Worm (Caenorhabditis elegans): ENCODE data around the gene C44H4.6.

C44H4.6 gene

DNA sequence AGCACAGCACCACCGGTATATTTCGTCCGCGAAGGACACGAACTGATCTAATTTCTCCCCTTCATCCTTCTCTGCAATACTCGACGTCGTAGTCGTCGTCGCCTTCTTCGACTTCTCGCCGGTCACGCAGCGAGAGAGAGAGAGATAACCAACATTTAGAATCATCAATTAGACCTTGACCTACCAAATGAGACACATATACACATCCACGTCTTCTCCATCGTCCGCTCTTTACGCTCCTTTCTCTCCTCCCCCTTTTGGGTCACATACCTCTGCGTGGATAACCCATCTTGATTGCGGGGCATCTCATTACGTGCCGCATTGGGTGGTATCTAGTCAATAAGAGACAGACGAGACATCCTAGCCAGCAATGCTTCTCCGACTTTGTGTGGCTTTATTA lies 17.7 kb downstream of the C44H4.6 start, which contains the start of gene sym-1:
TSS of gene sym-1 (plus strand) at position 194 of the 400 bp plus-strand sequence.
- TF ChIP-seq scrt-1 (GFP tag; IDR thresholded peaks at IDR 0.05) (no peak), aly-1 (tag; optimal IDR thresholded peaks at IDR 0.05) (peak; percentile 55), B0310.2 (tag; optimal IDR thresholded peaks at IDR 0.05) (no peak), tra-4 (tag; optimal IDR thresholded peaks at IDR 0.05) (no peak), F13C5.2 (tag; optimal IDR thresholded peaks at IDR 0.05) (no peak), flt-1 (GFP tag; IDR thresholded peaks at IDR 0.05) (0 out of 2 replicates have a peak, but pooled peaks have one; percentile 6)

DNA sequence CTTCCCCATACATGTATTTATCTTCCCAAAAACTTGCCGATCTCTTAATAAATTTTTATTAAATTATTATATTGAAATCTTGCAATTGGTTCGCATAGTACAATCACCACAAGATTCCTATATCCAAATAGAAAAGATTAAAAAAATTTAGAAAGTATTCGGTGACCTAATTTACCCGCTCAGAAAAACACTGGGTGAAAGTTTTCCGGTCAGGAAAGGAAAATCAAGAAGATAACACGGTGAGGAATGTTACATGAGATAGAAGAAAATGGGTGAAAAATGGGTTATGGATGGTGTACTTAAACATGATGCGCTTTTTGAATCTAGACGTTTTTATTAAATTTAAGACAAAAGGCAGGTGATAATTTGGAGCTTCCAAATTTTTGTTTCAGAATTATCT lies 18.3 kb downstream of the C44H4.6 start:
- no peak for TF ChIP-seq hnd-1 (tag; optimal IDR thresholded peaks at IDR 0.05)
- no peak for TF ChIP-seq aly-1 (tag; optimal IDR thresholded peaks at IDR 0.05)
- no peak for TF ChIP-seq tbx-11 (GFP tag; IDR thresholded peaks at IDR 0.05)
- no peak for TF ChIP-seq ets-7 (tag; optimal IDR thresholded peaks at IDR 0.05)
- TF ChIP-seq tra-4 (tag; optimal IDR thresholded peaks at IDR 0.05) = no peak

DNA sequence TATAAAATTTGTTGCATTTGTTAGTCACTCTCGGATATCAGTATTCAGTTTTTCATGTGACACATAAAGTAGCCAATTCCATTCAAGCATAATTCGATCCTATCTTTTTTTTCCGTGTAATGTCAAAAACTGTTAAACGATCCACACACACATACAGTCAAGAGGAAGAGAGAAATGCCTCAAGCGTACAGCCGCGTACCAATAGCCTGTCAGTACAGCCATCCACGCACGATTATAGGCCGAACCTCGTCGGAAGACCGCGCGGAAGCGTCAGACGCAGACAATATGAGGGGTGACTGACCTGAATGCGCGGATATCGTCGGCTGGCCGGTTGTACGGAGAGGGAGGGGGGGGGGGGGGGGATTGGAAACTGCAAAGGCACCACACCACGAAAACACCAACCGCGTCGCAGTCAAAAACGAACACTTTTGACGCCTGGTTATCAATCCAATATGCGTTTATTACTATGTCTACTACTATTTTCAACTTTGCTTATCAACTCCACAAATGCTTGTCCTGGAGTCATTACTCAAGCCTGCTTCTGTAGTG lies 21.5 kb downstream of the C44H4.6 start, which contains the start of gene let-4:
TSS of gene let-4 (plus strand) at position 357 of the 549 bp plus-strand sequence.
- TF ChIP-seq hmg-4 (GFP tag; optimal IDR thresholded peaks at IDR 0.05) (peak; percentile 85), scrt-1 (GFP tag; IDR thresholded peaks at IDR 0.05) (no peak), ceh-36 (tag; optimal IDR thresholded peaks at IDR 0.05) (peak; percentile 14)

DNA sequence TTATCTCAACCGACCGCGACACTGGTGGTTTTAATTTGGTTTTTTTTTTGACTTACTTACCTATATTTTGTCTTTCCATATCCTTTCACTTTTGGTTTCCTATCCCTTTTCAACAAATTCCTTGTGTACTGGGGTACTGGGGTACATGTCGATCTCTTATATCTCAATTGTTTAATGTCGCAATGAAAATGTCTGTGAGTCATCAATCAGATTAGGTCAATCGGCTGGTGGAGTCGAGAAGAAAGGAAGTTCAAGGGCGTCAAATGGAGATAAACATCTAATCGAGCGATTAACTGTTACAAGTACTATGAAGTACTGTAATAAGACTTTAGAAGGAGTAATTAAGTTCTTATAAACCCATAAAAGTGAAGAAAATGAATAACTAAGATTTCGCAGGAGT lies 23.2 kb downstream of the C44H4.6 start:
- TF ChIP-seq tbx-37 (GFP tag; conservative IDR thresholded peaks at IDR 0.05) = no peak
- no peak for TF ChIP-seq hmg-4 (GFP tag; optimal IDR thresholded peaks at IDR 0.05)
- no peak for TF ChIP-seq ceh-36 (tag; optimal IDR thresholded peaks at IDR 0.05)
- TF ChIP-seq aly-1 (tag; optimal IDR thresholded peaks at IDR 0.05) = no peak
- no peak for TF ChIP-seq flt-1 (GFP tag; IDR thresholded peaks at IDR 0.05)
- TF ChIP-seq hmbx-1 (tag; optimal IDR thresholded peaks at IDR 0.05) = no peak
- TF ChIP-seq hnd-1 (tag; optimal IDR thresholded peaks at IDR 0.05) = no peak
- no peak for TF ChIP-seq tra-4 (tag; optimal IDR thresholded peaks at IDR 0.05)
- no peak for TF ChIP-seq pes-1 (GFP tag; IDR thresholded peaks at IDR 0.05)
- no peak for TF ChIP-seq F13C5.2 (tag; optimal IDR thresholded peaks at IDR 0.05)
- TF ChIP-seq ets-7 (tag; optimal IDR thresholded peaks at IDR 0.05) = no peak
- no peak for TF ChIP-seq ama-1 (optimal IDR thresholded peaks at IDR 0.05)
- TF ChIP-seq B0310.2 (tag; optimal IDR thresholded peaks at IDR 0.05) = no peak
- no peak for TF ChIP-seq tbx-11 (GFP tag; IDR thresholded peaks at IDR 0.05)
- TF ChIP-seq scrt-1 (GFP tag; IDR thresholded peaks at IDR 0.05) = no peak

DNA sequence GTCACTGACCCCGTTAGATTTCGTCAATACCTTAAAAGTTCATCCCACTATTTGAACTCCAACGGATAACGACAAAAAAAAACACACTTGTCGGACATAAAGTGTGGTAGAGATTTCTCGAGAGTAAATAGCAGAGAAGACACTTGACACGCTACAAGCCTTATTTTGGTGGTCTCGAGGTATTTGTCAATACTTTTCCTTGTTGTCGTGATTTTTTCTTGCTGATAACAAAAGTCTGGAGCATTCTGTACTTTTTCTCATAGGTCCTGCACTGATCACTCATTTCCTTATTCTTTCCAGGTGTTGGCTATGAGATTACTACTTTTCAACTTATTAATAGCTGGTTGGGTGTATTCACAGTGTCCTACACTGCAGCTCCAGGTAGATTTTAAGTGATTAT lies 26.7 kb downstream of the C44H4.6 start, which contains the start of gene lron-1:
TSS of gene lron-1 (plus strand) at position 301 of the 400 bp plus-strand sequence.
- no peak for TF ChIP-seq ceh-36 (tag; optimal IDR thresholded peaks at IDR 0.05)

DNA sequence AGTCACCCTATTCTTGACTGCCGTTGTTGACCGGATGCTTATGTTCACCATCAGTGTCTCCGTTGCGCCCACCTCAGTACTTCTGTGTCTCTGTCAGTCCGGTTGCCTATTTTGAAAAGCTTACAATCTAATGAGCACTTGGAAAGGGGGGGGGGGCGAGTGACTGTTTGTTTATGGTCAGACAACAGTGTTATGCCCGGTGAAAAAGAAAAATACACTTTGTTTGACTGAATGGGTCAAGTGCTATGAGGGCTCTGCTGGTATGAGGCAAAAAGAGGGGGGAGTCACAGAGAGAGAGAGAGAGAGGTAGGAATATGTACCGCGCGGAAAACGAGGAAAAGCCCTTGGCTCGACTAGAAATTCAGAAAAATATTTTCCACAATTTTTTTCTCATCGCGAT lies 27.9 kb downstream of the C44H4.6 start:
- TF ChIP-seq tra-4 (tag; optimal IDR thresholded peaks at IDR 0.05) (no peak), ceh-13 (GFP tag; optimal IDR thresholded peaks at IDR 0.05) (no peak), F13C5.2 (tag; optimal IDR thresholded peaks at IDR 0.05) (no peak), tbx-37 (GFP tag; conservative IDR thresholded peaks at IDR 0.05) (no peak), ceh-36 (tag; optimal IDR thresholded peaks at IDR 0.05) (no peak), hnd-1 (tag; optimal IDR thresholded peaks at IDR 0.05) (no peak)

DNA sequence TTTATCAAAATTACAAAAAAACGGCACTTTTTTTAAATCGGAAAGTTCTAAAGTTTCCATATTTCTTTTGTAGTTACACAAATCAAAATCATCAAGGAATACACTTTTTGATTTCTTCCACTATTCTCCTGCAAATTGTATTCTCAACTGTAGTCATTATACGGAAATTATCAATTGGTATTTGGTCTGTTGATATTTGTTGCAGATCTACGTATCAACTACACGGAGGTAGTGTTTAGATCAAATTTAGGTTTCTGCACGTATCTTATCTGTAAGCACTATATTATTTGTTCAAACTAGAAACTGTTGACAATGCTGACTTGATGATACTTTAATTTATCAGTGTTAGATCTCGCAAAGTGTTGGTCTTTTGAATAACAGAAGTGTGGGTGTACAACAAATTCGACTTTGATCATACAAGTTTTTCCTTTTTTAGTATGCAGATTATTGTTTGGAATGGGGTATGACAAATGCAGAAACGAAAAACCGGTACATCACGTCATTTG lies 30.8 kb downstream of the C44H4.6 start:
- TF ChIP-seq flt-1 (GFP tag; IDR thresholded peaks at IDR 0.05) = no peak
- TF ChIP-seq tbx-37 (GFP tag; conservative IDR thresholded peaks at IDR 0.05) = no peak
- no peak for TF ChIP-seq ceh-36 (tag; optimal IDR thresholded peaks at IDR 0.05)
- TF ChIP-seq hmbx-1 (tag; optimal IDR thresholded peaks at IDR 0.05) = no peak
- TF ChIP-seq tbx-11 (GFP tag; IDR thresholded peaks at IDR 0.05) = no peak
- TF ChIP-seq ets-7 (tag; optimal IDR thresholded peaks at IDR 0.05) = no peak
- no peak for TF ChIP-seq B0310.2 (tag; optimal IDR thresholded peaks at IDR 0.05)
- TF ChIP-seq sea-1 (GFP tag; conservative IDR thresholded peaks at IDR 0.05) = no peak
- no peak for TF ChIP-seq hnd-1 (tag; optimal IDR thresholded peaks at IDR 0.05)

DNA sequence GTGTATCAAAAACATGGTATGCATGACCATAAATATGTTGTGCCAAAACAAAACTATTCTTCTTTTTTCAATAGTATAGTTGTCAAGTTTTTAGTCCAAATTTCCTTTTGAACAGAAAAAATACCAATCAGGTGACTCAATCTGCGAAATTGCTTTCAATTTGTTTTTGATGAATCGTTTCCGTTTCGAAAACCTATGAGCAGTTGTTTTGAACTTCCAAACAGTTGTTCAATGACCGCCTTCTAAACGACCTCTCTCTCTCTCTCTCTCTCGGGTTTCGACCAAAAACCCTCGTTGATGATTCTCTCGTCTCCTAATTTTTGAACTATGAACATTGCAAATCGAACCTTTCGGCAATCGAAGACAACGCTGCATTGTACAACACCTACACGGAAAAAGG lies 33.1 kb downstream of the C44H4.6 start:
- TF ChIP-seq hmbx-1 (tag; optimal IDR thresholded peaks at IDR 0.05) (no peak), scrt-1 (GFP tag; IDR thresholded peaks at IDR 0.05) (no peak), hmg-4 (GFP tag; optimal IDR thresholded peaks at IDR 0.05) (no peak), tbx-11 (GFP tag; IDR thresholded peaks at IDR 0.05) (no peak), tbx-37 (GFP tag; conservative IDR thresholded peaks at IDR 0.05) (no peak), aly-1 (tag; optimal IDR thresholded peaks at IDR 0.05) (no peak), ceh-13 (GFP tag; optimal IDR thresholded peaks at IDR 0.05) (no peak), sea-1 (GFP tag; conservative IDR thresholded peaks at IDR 0.05) (no peak), ceh-36 (tag; optimal IDR thresholded peaks at IDR 0.05) (no peak), flt-1 (GFP tag; IDR thresholded peaks at IDR 0.05) (no peak)

DNA sequence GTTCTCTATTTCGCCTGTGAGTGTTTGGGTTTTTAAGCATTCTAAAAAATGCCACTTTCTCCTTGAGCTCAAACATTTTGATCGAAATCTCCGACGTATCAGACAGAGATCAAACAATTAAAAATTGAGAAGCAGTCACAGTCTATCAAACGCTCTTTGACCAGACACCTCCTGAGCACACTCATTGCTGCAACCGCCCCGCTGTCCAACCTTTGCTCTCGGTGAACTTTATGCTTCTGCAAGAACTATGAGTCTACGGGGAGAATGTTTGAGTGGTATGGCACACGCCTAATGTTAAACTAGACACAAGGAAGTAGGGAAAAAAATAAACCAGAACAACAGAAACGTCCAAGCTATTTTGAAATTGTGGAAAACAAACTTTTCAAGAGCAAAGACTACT lies 33.9 kb downstream of the C44H4.6 start:
- TF ChIP-seq F13C5.2 (tag; optimal IDR thresholded peaks at IDR 0.05) (no peak), scrt-1 (GFP tag; IDR thresholded peaks at IDR 0.05) (no peak), hnd-1 (tag; optimal IDR thresholded peaks at IDR 0.05) (no peak), ama-1 (optimal IDR thresholded peaks at IDR 0.05) (no peak), hmbx-1 (tag; optimal IDR thresholded peaks at IDR 0.05) (no peak)

All from whole organism, early embryonic.